Fruit fly (Drosophila melanogaster): Measurements from ENCODE around the gene CG31076.

dm6 chr3R:26969743-26970142 lies 19.9 kb downstream of the CG31076 start:
- TF ChIP-seq pan (optimal IDR thresholded peaks at IDR 0.05) (no peak), CG8478 (optimal IDR thresholded peaks at IDR 0.05) (no peak), psq (optimal IDR thresholded peaks at IDR 0.05) (no peak), usp (GFP tag; optimal IDR thresholded peaks at IDR 0.05) (no peak)

Measured in whole organism.